Worm (Caenorhabditis elegans): ENCODE results near the gene Y69A2AR.19.

Gene Y69A2AR.19

ce11 chrIV:2496084-2496483 is 7.5 kb downstream of the Y69A2AR.19 start:
- no peak for TF ChIP-seq nhr-102 (tag; optimal IDR thresholded peaks at IDR 0.05)
- peak; percentile 96 for TF ChIP-seq aha-1 (tag)
- TF ChIP-seq lir-3 (tag; optimal IDR thresholded peaks at IDR 0.05) = no peak

DNA sequence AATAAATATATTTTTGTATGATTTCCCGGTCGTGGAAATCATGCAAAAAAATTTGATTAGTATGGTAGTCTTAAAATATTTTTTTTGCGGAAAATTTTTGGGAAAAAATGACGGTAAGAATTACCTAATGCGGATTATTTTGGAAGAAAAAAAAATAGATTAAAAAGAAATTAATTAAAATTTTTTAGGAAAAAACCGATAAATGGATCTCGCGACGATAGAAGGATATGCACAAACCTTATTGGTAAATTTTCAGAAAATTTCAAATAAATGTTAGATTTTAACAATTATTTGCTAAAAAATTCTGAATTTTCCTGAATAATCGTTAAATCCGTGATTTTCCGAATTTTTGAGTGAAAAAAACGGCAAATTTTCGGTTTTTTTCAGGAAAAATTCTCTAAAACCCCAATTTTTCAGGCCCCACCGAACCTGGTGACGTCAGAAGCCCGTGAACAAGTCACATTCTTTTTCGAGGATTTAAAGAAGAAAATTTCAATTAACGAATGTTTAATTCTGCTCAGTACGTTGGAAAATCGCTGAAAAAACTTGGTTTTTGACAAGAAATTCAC is 9.1 kb downstream of the Y69A2AR.19 start, which contains the start of gene Y69A2AR.16:
Y69A2AR.16 (plus strand) TSS at position 189 of the 569 bp plus-strand sequence.
- TF ChIP-seq sdz-12 (GFP tag; optimal IDR thresholded peaks at IDR 0.05) = no peak
- TF ChIP-seq ceh-20 (GFP tag; IDR thresholded peaks at IDR 0.05) = no peak
- no peak for TF ChIP-seq snpc-4 (tag; optimal IDR thresholded peaks at IDR 0.05)
- TF ChIP-seq aha-1 (tag) = peak; percentile 10
- no peak for TF ChIP-seq daf-19 (GFP tag; conservative IDR thresholded peaks at IDR 0.05)
- TF ChIP-seq mep-1 (tag; optimal IDR thresholded peaks at IDR 0.05) = peak; percentile 32
- TF ChIP-seq lin-38 (GFP tag; IDR thresholded peaks at IDR 0.05) = peak; percentile 55
- TF ChIP-seq lim-7 (GFP tag; IDR thresholded peaks at IDR 0.05) = no peak
- peak; percentile 30; the same call in 1 of the 2 replicates for TF ChIP-seq T26A8.4 (GFP tag; IDR thresholded peaks at IDR 0.05)
- TF ChIP-seq mdl-1 (tag; optimal IDR thresholded peaks at IDR 0.05) = no peak
- peak in 1 of 2 experiments; percentile 42 for TF ChIP-seq lsy-2 (tag; optimal IDR thresholded peaks at IDR 0.05)
- TF ChIP-seq set-16 (GFP tag; IDR thresholded peaks at IDR 0.05) = no peak
- no peak for TF ChIP-seq ZK546.5 (tag; optimal IDR thresholded peaks at IDR 0.05)
- TF ChIP-seq zip-11 (GFP tag; IDR thresholded peaks at IDR 0.05) = no peak
- TF ChIP-seq mxl-2 (GFP tag; conservative IDR thresholded peaks at IDR 0.05) = no peak
- TF ChIP-seq zfp-3 (GFP tag; conservative IDR thresholded peaks at IDR 0.05) = 0 out of 2 replicates have a peak, but pooled peaks have one; percentile 70
- 0 out of 2 replicates have a peak, but pooled peaks have one; percentile 36 for TF ChIP-seq ctbp-1 (GFP tag; IDR thresholded peaks at IDR 0.05)
- TF ChIP-seq pha-4 (GFP tag; IDR thresholded peaks at IDR 0.05) = peak; percentile 13; the same call in 1 of the 2 replicates
- TF ChIP-seq pha-4 (tag; optimal IDR thresholded peaks at IDR 0.05) = no peak
- TF ChIP-seq F49E8.2 (tag; optimal IDR thresholded peaks at IDR 0.05; ENCODE audit: borderline replicate concordance) = no peak
- TF ChIP-seq nhr-102 (tag; optimal IDR thresholded peaks at IDR 0.05) = peak; percentile 30
- TF ChIP-seq vab-7 (GFP tag; IDR thresholded peaks at IDR 0.05) = 0 out of 2 replicates have a peak, but pooled peaks have one; percentile 12

ce11 chrIV:2502609-2503008 is 14.0 kb downstream of the Y69A2AR.19 start:
- TF ChIP-seq egl-43 (GFP tag; IDR thresholded peaks at IDR 0.05) (peak; percentile 51; the same call in 1 of the 2 replicates), lin-38 (GFP tag; IDR thresholded peaks at IDR 0.05) (0 out of 2 replicates have a peak, but pooled peaks have one; percentile 37), set-16 (GFP tag; IDR thresholded peaks at IDR 0.05) (peak; percentile 27; the same call in 1 of the 2 replicates)

DNA sequence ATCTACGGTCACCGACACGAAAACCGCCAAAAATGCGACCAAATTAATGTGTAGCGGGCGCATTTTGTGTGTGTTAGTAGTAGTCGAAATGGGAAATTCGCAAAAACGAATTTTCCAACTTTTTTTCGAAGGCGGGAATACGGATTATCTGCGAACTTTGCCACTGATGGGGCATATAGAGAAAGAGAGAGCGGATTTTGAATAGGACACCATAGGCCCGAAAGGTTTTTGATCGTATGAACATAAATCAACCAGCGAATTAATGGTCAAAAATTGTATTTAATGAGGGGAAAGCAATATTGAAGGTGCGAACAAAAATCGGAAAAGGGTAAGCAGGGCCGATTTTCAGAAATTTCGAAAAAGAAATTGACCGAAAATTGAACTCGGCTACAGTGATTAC is 19.2 kb downstream of the Y69A2AR.19 start, which contains the start of gene Y69A2AR.22:
Y69A2AR.22 (minus strand) TSS at position 101 of the 400 bp plus-strand sequence.
- no peak for TF ChIP-seq ctbp-1 (GFP tag; IDR thresholded peaks at IDR 0.05)
- TF ChIP-seq madf-9 (GFP tag; conservative IDR thresholded peaks at IDR 0.05) = no peak
- no peak for TF ChIP-seq zip-2 (tag; optimal IDR thresholded peaks at IDR 0.05)
- TF ChIP-seq mdt-29 (GFP tag; IDR thresholded peaks at IDR 0.05) = no peak
- no peak for TF ChIP-seq lin-39 (tag; optimal IDR thresholded peaks at IDR 0.05)
- no peak for TF ChIP-seq T26A8.4 (GFP tag; IDR thresholded peaks at IDR 0.05)
- TF ChIP-seq Y75B8A.6 (GFP tag; IDR thresholded peaks at IDR 0.05) = no peak
- TF ChIP-seq zfp-3 (GFP tag; conservative IDR thresholded peaks at IDR 0.05) = no peak

- TF ChIP-seq snpc-1.2 (GFP tag; IDR thresholded peaks at IDR 0.05) (no peak), ceh-28 (tag; optimal IDR thresholded peaks at IDR 0.05) (peak; percentile 66)
Observed at ce11 chrIV:2526836-2527235, 38.2 kb downstream of the Y69A2AR.19 start.
